Worm (Caenorhabditis elegans) whole organism, L1 larva: ENCODE data around the gene Y24D9A.7.

Experiments used
- C16A3.4 ChIP-seq: fragments of 150-350 bp; optimal IDR thresholded peaks from 2 replicates; lab custom pipeline; 2014; ENCODE audit warnings: missing biosample characterization, missing genetic modification characterization
- C34B4.2 ChIP-seq: sonication (generic microtip); optimal IDR thresholded peaks from 2 replicates; lab custom pipeline; 2017; ENCODE audit warnings: mild to moderate bottlenecking, missing genetic modification characterization, missing compliant biosample characterization
- F16B12.6 ChIP-seq: fragments of 150-350 bp; optimal IDR thresholded peaks from 2 replicates; lab custom pipeline; 2014; ENCODE audit warnings: missing biosample characterization, missing genetic modification characterization
- alr-1 ChIP-seq: fragments of 200-800 bp; sonication (Bioruptor generic); optimal IDR thresholded peaks from 2 replicates; lab custom pipeline; 2018; ENCODE audit warnings: borderline replicate concordance, mild to moderate bottlenecking, missing genetic modification characterization, missing compliant biosample characterization
- aly-2 ChIP-seq: fragments of 150-350 bp; optimal IDR thresholded peaks from 2 replicates; lab custom pipeline; 2014; ENCODE audit warnings: missing biosample characterization, missing genetic modification characterization
- blmp-1 ChIP-seq: fragments of 150-350 bp; optimal IDR thresholded peaks from 2 replicates; lab custom pipeline; 2014; ENCODE audit warnings: missing biosample characterization, missing genetic modification characterization
- ceh-63 ChIP-seq: fragments of 200-800 bp; sonication (Bioruptor generic); optimal IDR thresholded peaks from 2 replicates; lab custom pipeline; 2018; ENCODE audit warnings: mild to moderate bottlenecking, missing genetic modification characterization, missing compliant biosample characterization
- ceh-90 ChIP-seq: sonication (generic microtip); optimal IDR thresholded peaks from 2 replicates; lab custom pipeline; 2016; ENCODE audit warnings: missing genetic modification characterization, missing compliant biosample characterization
- ces-1 ChIP-seq: fragments of 150-350 bp; optimal IDR thresholded peaks from 2 replicates; lab custom pipeline; 2014; ENCODE audit warnings: missing biosample characterization, missing genetic modification reagents, missing genetic modification characterization
- efl-1 ChIP-seq, 4 experiments: fragments of 150-350 bp; optimal IDR thresholded peaks in 3 of 4; peaks in 1 of 4; 1 replicate in 1 of 4; 2 replicates in 3 of 4; lab custom pipeline; 2014; ENCODE audit warnings: missing biosample characterization in 2 of 4, missing genetic modification characterization in 2 of 4, missing genetic modification reagents in 2 of 4
- elt-2 ChIP-seq: sonication (generic microtip); optimal IDR thresholded peaks from 2 replicates; lab custom pipeline; 2016; ENCODE audit warnings: missing genetic modification characterization, mild to moderate bottlenecking, inconsistent platforms, missing compliant biosample characterization, missing genetic modification reagents
- elt-3 ChIP-seq, 6 experiments: fragments of 150-350 bp in 1 of 6; sonication (generic microtip); optimal IDR thresholded peaks; 2 replicates each; lab custom pipeline; 2017 to 2018; ENCODE audit warnings: missing biosample characterization in 6 of 6, missing genetic modification characterization in 6 of 6, inconsistent platforms in 1 of 6
- fkh-4 ChIP-seq: sonication (generic microtip); optimal IDR thresholded peaks from 2 replicates; lab custom pipeline; 2016; ENCODE audit warnings: missing compliant biosample characterization, missing genetic modification characterization, borderline replicate concordance
- fos-1 ChIP-seq: fragments of 150-350 bp; optimal IDR thresholded peaks from 2 replicates; lab custom pipeline; 2014; ENCODE audit warnings: missing biosample characterization, missing genetic modification characterization
- grh-1 ChIP-seq: fragments of 200-800 bp; sonication (Bioruptor generic); IDR thresholded peaks from 2 replicates; pipeline ENCODE4 v1.3.6; 2022; ENCODE audit warnings: missing genetic modification reagents, missing genetic modification characterization, missing compliant biosample characterization
- hlh-17 ChIP-seq: fragments of 200-800 bp; sonication (Bioruptor generic); optimal IDR thresholded peaks from 2 replicates; lab custom pipeline; 2018; ENCODE audit warnings: missing genetic modification characterization, mild to moderate bottlenecking, missing compliant biosample characterization, moderate library complexity, borderline replicate concordance
- jun-1 ChIP-seq: fragments of 150-350 bp; optimal IDR thresholded peaks from 2 replicates; lab custom pipeline; 2014; ENCODE audit warnings: missing biosample characterization, missing genetic modification reagents, missing genetic modification characterization
- lin-14 ChIP-seq: fragments of 200-800 bp; sonication (Bioruptor generic); optimal IDR thresholded peaks from 2 replicates; lab custom pipeline; 2018; ENCODE audit warnings: mild to moderate bottlenecking, missing genetic modification characterization, moderate library complexity, missing compliant biosample characterization
- lin-35 ChIP-seq, 2 experiments: fragments of 150-350 bp; optimal IDR thresholded peaks; 2 replicates each; lab custom pipeline; 2014; ENCODE audit warnings: missing biosample characterization in 2 of 2, missing genetic modification characterization in 2 of 2, missing genetic modification reagents in 2 of 2
- lsy-2 ChIP-seq, 2 experiments: fragments of 150-350 bp; optimal IDR thresholded peaks; 2 replicates each; lab custom pipeline; 2014; ENCODE audit warnings: missing biosample characterization in 2 of 2, missing genetic modification characterization in 2 of 2
- mab-9 ChIP-seq: fragments of 200-800 bp; sonication (Bioruptor generic); IDR thresholded peaks from 2 replicates; pipeline ENCODE4 v1.3.6; 2022; ENCODE audit warnings: missing genetic modification reagents, missing genetic modification characterization, missing compliant biosample characterization
- nhr-11 ChIP-seq: fragments of 150-350 bp; optimal IDR thresholded peaks from 2 replicates; lab custom pipeline; 2014; ENCODE audit warnings: missing biosample characterization, missing genetic modification characterization
- nhr-19 ChIP-seq: fragments of 200-800 bp; sonication (Bioruptor generic); conservative IDR thresholded peaks from 2 replicates; pipeline ENCODE4 v1.3.6; 2022; ENCODE audit warnings: missing genetic modification characterization, missing compliant biosample characterization
- nhr-20 ChIP-seq: sonication (generic microtip); optimal IDR thresholded peaks from 2 replicates; lab custom pipeline; 2016; ENCODE audit warnings: mild to moderate bottlenecking, missing genetic modification characterization, missing compliant biosample characterization
- nhr-28 ChIP-seq: fragments of 150-350 bp; optimal IDR thresholded peaks from 2 replicates; lab custom pipeline; 2014; ENCODE audit warnings: missing biosample characterization, missing genetic modification characterization
- nhr-47 ChIP-seq: sonication (generic microtip); optimal IDR thresholded peaks from 2 replicates; lab custom pipeline; 2016; ENCODE audit warnings: mild to moderate bottlenecking, missing genetic modification characterization, moderate library complexity, missing compliant biosample characterization
- nhr-71 ChIP-seq: sonication (generic microtip); optimal IDR thresholded peaks from 2 replicates; lab custom pipeline; 2016; ENCODE audit warnings: mild to moderate bottlenecking, missing genetic modification characterization, moderate library complexity, missing compliant biosample characterization
- nhr-77 ChIP-seq: fragments of 150-350 bp; optimal IDR thresholded peaks from 2 replicates; lab custom pipeline; 2014; ENCODE audit warnings: missing biosample characterization, missing genetic modification characterization
- nhr-85 ChIP-seq: sonication (generic microtip); peaks from one replicate; lab custom pipeline; 2016; ENCODE audit warnings: missing genetic modification characterization, inconsistent platforms, missing compliant biosample characterization
- rnt-1 ChIP-seq: sonication (generic microtip); optimal IDR thresholded peaks from 2 replicates; lab custom pipeline; 2016; ENCODE audit warnings: mild to moderate bottlenecking, missing genetic modification characterization, moderate library complexity, missing compliant biosample characterization
- skn-1 ChIP-seq: fragments of 150-350 bp; optimal IDR thresholded peaks from 2 replicates; lab custom pipeline; 2014; ENCODE audit warnings: missing biosample characterization, missing genetic modification characterization
- snu-23 ChIP-seq: sonication (generic microtip); optimal IDR thresholded peaks from 2 replicates; lab custom pipeline; 2016; ENCODE audit warnings: missing genetic modification characterization, missing compliant biosample characterization
- sup-37 ChIP-seq: fragments of 200-800 bp; sonication (Bioruptor generic); optimal IDR thresholded peaks from 2 replicates; lab custom pipeline; 2018; ENCODE audit warnings: mild to moderate bottlenecking, missing genetic modification characterization, missing compliant biosample characterization
- swsn-7 ChIP-seq: sonication (generic microtip); optimal IDR thresholded peaks from 2 replicates; lab custom pipeline; 2016; ENCODE audit warnings: missing genetic modification characterization, missing compliant biosample characterization
- unc-30 ChIP-seq: sonication (generic microtip); optimal IDR thresholded peaks from 2 replicates; lab custom pipeline; 2017; ENCODE audit warnings: missing biosample characterization, missing genetic modification characterization
- ztf-4 ChIP-seq: fragments of 150-350 bp; optimal IDR thresholded peaks from 2 replicates; lab custom pipeline; 2014; ENCODE audit warnings: missing biosample characterization, missing genetic modification characterization

Gene Y24D9A.7

ce11 chrIV:4399418-4400136 is 5.4 kb downstream of the Y24D9A.7 start:
- TF ChIP-seq blmp-1 (tag; lab: Kevin White, UChicago) = peak; percentile 63
- peak in 1 of 2 experiments; percentile 1 for TF ChIP-seq efl-1 (optimal IDR thresholded peaks at IDR 0.05; lab: Kevin White, UChicago)
- TF ChIP-seq efl-1 (GFP tag; optimal IDR thresholded peaks at IDR 0.05 in 1 of 2; lab: Kevin White, UChicago) = peak in 1 of 2 experiments; percentile 71
- no peak for TF ChIP-seq C34B4.2 (tag; lab: Kevin White, UChicago)
- no peak for TF ChIP-seq elt-3 (tag; optimal IDR thresholded peaks at IDR 0.05; lab: Kevin White, UChicago)

- TF ChIP-seq ztf-4 (no peak), F16B12.6 (tag; lab: Kevin White, UChicago) (no peak), efl-1 (optimal IDR thresholded peaks at IDR 0.05; lab: Kevin White, UChicago) (no peak), efl-1 (GFP tag; optimal IDR thresholded peaks at IDR 0.05 in 1 of 2; lab: Kevin White, UChicago) (peak in 1 of 2 experiments; percentile 56)
Observed at ce11 chrIV:4398890-4399289, 6.1 kb downstream of the Y24D9A.7 start.

- peak in 1 of 2 experiments; percentile 12 for TF ChIP-seq lin-35 (GFP tag; optimal IDR thresholded peaks at IDR 0.05; lab: Kevin White, UChicago)
- TF ChIP-seq nhr-47 (tag; lab: Kevin White, UChicago) = peak; percentile 16
- TF ChIP-seq C16A3.4 (tag; lab: Kevin White, UChicago) = no peak
- TF ChIP-seq blmp-1 (tag; lab: Kevin White, UChicago) = peak; percentile 86
- TF ChIP-seq swsn-7 (tag; lab: Kevin White, UChicago) = no peak
- no peak for TF ChIP-seq sup-37
- peak in 1 of 2 experiments; percentile 27 for TF ChIP-seq lsy-2 (tag; optimal IDR thresholded peaks at IDR 0.05; lab: Kevin White, UChicago)
- TF ChIP-seq nhr-85 (tag; lab: Kevin White, UChicago) = peak; percentile 35
- peak; percentile 45 for TF ChIP-seq lin-14 (GFP tag; lab: Kevin White, UChicago)
- TF ChIP-seq nhr-77 (tag; lab: Kevin White, UChicago) = no peak
- no peak for TF ChIP-seq elt-2 (tag; lab: Kevin White, UChicago)
- TF ChIP-seq skn-1 (tag; lab: Kevin White, UChicago) = peak; percentile 7
- no peak for TF ChIP-seq aly-2 (tag; lab: Kevin White, UChicago)
- TF ChIP-seq nhr-20 = peak; percentile 7
- peak; percentile 26 for TF ChIP-seq ztf-4
- TF ChIP-seq rnt-1 = peak; percentile 32
- TF ChIP-seq snu-23 (GFP tag; lab: Kevin White, UChicago) = no peak
- no peak for TF ChIP-seq hlh-17 (GFP tag; lab: Kevin White, UChicago)
Observed at ce11 chrIV:4398420-4398819, 6.6 kb downstream of the Y24D9A.7 start.

- TF ChIP-seq sup-37 = no peak
- no peak for TF ChIP-seq efl-1 (optimal IDR thresholded peaks at IDR 0.05; lab: Kevin White, UChicago)
- peak in 1 of 2 experiments; percentile 89 for TF ChIP-seq efl-1 (GFP tag; optimal IDR thresholded peaks at IDR 0.05 in 1 of 2; lab: Kevin White, UChicago)
- TF ChIP-seq F16B12.6 (tag; lab: Kevin White, UChicago) = no peak
Observed at ce11 chrIV:4397586-4397985, 7.4 kb downstream of the Y24D9A.7 start.

ce11 chrIV:4397111-4397510 is 7.9 kb downstream of the Y24D9A.7 start:
- TF ChIP-seq jun-1 = no peak
- TF ChIP-seq ztf-4 = no peak
- TF ChIP-seq ces-1 (GFP tag; lab: Kevin White, UChicago) = no peak
- TF ChIP-seq grh-1 (GFP tag; lab: Robert Waterston, UW) = no peak
- no peak for TF ChIP-seq unc-30 (tag; lab: Kevin White, UChicago)
- peak; percentile 15 for TF ChIP-seq lin-14 (GFP tag; lab: Kevin White, UChicago)
- TF ChIP-seq blmp-1 (tag; lab: Kevin White, UChicago) = peak; percentile 56
- TF ChIP-seq, all 84 proteins: peak for 2

- TF ChIP-seq mab-9 (no peak), nhr-20 (peak; percentile 20), nhr-71 (tag; lab: Kevin White, UChicago) (peak; percentile 26), nhr-28 (tag; lab: Kevin White, UChicago) (no peak), nhr-11 (tag; lab: Kevin White, UChicago) (no peak), snu-23 (GFP tag; lab: Kevin White, UChicago) (peak; percentile 42), ceh-63 (GFP tag; lab: Kevin White, UChicago) (no peak), ceh-90 (tag; lab: Kevin White, UChicago) (no peak), fos-1 (tag; lab: Kevin White, UChicago) (no peak), nhr-85 (tag; lab: Kevin White, UChicago) (peak; percentile 81), unc-30 (tag; lab: Kevin White, UChicago) (no peak), fkh-4 (tag; lab: Kevin White, UChicago) (no peak), ztf-4 (peak; percentile 42), blmp-1 (tag; lab: Kevin White, UChicago) (peak; percentile 46), alr-1 (no peak), lin-35 (GFP tag; optimal IDR thresholded peaks at IDR 0.05; lab: Kevin White, UChicago) (peak in 1 of 2 experiments; percentile 20), nhr-19 (no peak), ces-1 (GFP tag; lab: Kevin White, UChicago) (no peak)
Observed at ce11 chrIV:4396052-4396821, 8.7 kb downstream of the Y24D9A.7 start.
